Worm (Caenorhabditis elegans): ENCODE data around the gene tofu-6.
A peak's percentile ranks its signal among the peaks of the same experiment; 100 is the strongest.

tofu-6 gene

ce11 chrII:5418929-5419328 is 2.1 kb upstream of the tofu-6 start, which contains the start of gene EEED8.15:
Gene EEED8.15 (plus strand): TSS chrII:5419229.
- TF ChIP-seq bed-3 (GFP tag; optimal IDR thresholded peaks at IDR 0.05) (no peak), mab-5 (tag; optimal IDR thresholded peaks at IDR 0.05) (no peak), ces-1 (GFP tag; optimal IDR thresholded peaks at IDR 0.05) (no peak), snpc-4 (tag; optimal IDR thresholded peaks at IDR 0.05) (no peak), mep-1 (tag; optimal IDR thresholded peaks at IDR 0.05) (no peak), sptf-1 (tag; optimal IDR thresholded peaks at IDR 0.05) (no peak), elt-1 (tag; optimal IDR thresholded peaks at IDR 0.05; ENCODE audit: borderline replicate concordance, insufficient read depth) (no peak)

- no peak for TF ChIP-seq tbx-8 (GFP tag; optimal IDR thresholded peaks at IDR 0.05)
- TF ChIP-seq unc-62 (GFP tag; optimal IDR thresholded peaks at IDR 0.05): no peak
- no peak for TF ChIP-seq nhr-2 (tag; optimal IDR thresholded peaks at IDR 0.05)
- TF ChIP-seq lsy-2 (tag; optimal IDR thresholded peaks at IDR 0.05): no peak
- TF ChIP-seq flh-1 (GFP tag; optimal IDR thresholded peaks at IDR 0.05): no peak
- TF ChIP-seq M03D4.4 (tag; optimal IDR thresholded peaks at IDR 0.05): no peak
- TF ChIP-seq ceh-83 (GFP tag; optimal IDR thresholded peaks at IDR 0.05): no peak
- TF ChIP-seq nhr-12 (tag; optimal IDR thresholded peaks at IDR 0.05): no peak
- TF ChIP-seq pha-4 (tag; optimal IDR thresholded peaks at IDR 0.05): no peak
- TF ChIP-seq ceh-43 (GFP tag; optimal IDR thresholded peaks at IDR 0.05): no peak
- no peak for TF ChIP-seq mep-1 (tag; optimal IDR thresholded peaks at IDR 0.05)
- no peak for TF ChIP-seq nhr-237 (tag; optimal IDR thresholded peaks at IDR 0.05)
- no peak for TF ChIP-seq ham-2 (GFP tag; optimal IDR thresholded peaks at IDR 0.05)
- TF ChIP-seq lin-32 (GFP tag; optimal IDR thresholded peaks at IDR 0.05): no peak
Measured at ce11 chrII:5423832-5424231, 2.8 kb downstream of the tofu-6 start, which contains the start of gene F07F6.7. Gene F07F6.7 (minus strand): TSS chrII:5423858.

ce11 chrII:5425633-5426032 is 4.6 kb downstream of the tofu-6 start, which contains the start of gene F07F6.8:
Gene F07F6.8 (minus strand): TSS chrII:5425733.
- TF ChIP-seq sem-2 (GFP tag; optimal IDR thresholded peaks at IDR 0.05) (no peak), ztf-11 (tag; optimal IDR thresholded peaks at IDR 0.05) (no peak), lin-32 (GFP tag; optimal IDR thresholded peaks at IDR 0.05) (no peak), nhr-76 (tag; optimal IDR thresholded peaks at IDR 0.05) (no peak), nhr-12 (tag; optimal IDR thresholded peaks at IDR 0.05) (no peak), lin-13 (tag; optimal IDR thresholded peaks at IDR 0.05) (no peak), nhr-237 (tag; optimal IDR thresholded peaks at IDR 0.05) (no peak), mls-2 (tag; optimal IDR thresholded peaks at IDR 0.05) (no peak), M03D4.4 (tag; optimal IDR thresholded peaks at IDR 0.05) (no peak), nhr-2 (tag; optimal IDR thresholded peaks at IDR 0.05) (no peak), blmp-1 (tag; optimal IDR thresholded peaks at IDR 0.05) (no peak), ceh-39 (tag; optimal IDR thresholded peaks at IDR 0.05) (no peak), unc-120 (tag; optimal IDR thresholded peaks at IDR 0.05; ENCODE audit: poor library complexity, severe bottlenecking) (no peak), nhr-28 (tag; optimal IDR thresholded peaks at IDR 0.05) (no peak), mab-5 (tag; optimal IDR thresholded peaks at IDR 0.05) (no peak), lsy-2 (tag; optimal IDR thresholded peaks at IDR 0.05) (no peak), drap-1 (GFP tag; optimal IDR thresholded peaks at IDR 0.05) (no peak), flh-1 (GFP tag; optimal IDR thresholded peaks at IDR 0.05) (no peak), cnd-1 (tag; optimal IDR thresholded peaks at IDR 0.05) (no peak), zip-8 (tag; optimal IDR thresholded peaks at IDR 0.05) (no peak)

- TF ChIP-seq sem-2 (GFP tag; optimal IDR thresholded peaks at IDR 0.05): no peak
- no peak for TF ChIP-seq elt-1 (tag; optimal IDR thresholded peaks at IDR 0.05; ENCODE audit: borderline replicate concordance, insufficient read depth)
- no peak for TF ChIP-seq ceh-43 (GFP tag; optimal IDR thresholded peaks at IDR 0.05)
- TF ChIP-seq mls-2 (tag; optimal IDR thresholded peaks at IDR 0.05): no peak
- TF ChIP-seq ceh-39 (tag; optimal IDR thresholded peaks at IDR 0.05): peak; percentile 18
- no peak for TF ChIP-seq nhr-237 (tag; optimal IDR thresholded peaks at IDR 0.05)
- no peak for TF ChIP-seq hlh-1 (tag; optimal IDR thresholded peaks at IDR 0.05)
- no peak for TF ChIP-seq ces-1 (GFP tag; optimal IDR thresholded peaks at IDR 0.05)
- TF ChIP-seq cnd-1 (tag; optimal IDR thresholded peaks at IDR 0.05): no peak
- TF ChIP-seq ztf-11 (tag; optimal IDR thresholded peaks at IDR 0.05): no peak
- no peak for TF ChIP-seq nhr-28 (tag; optimal IDR thresholded peaks at IDR 0.05)
- no peak for TF ChIP-seq ham-2 (GFP tag; optimal IDR thresholded peaks at IDR 0.05)
- TF ChIP-seq M03D4.4 (tag; optimal IDR thresholded peaks at IDR 0.05): no peak
- TF ChIP-seq nhr-76 (tag; optimal IDR thresholded peaks at IDR 0.05): no peak
- TF ChIP-seq blmp-1 (tag; optimal IDR thresholded peaks at IDR 0.05): no peak
- TF ChIP-seq nhr-2 (tag; optimal IDR thresholded peaks at IDR 0.05): no peak
- peak; percentile 3 for TF ChIP-seq mep-1 (tag; optimal IDR thresholded peaks at IDR 0.05)
- TF ChIP-seq flh-1 (GFP tag; optimal IDR thresholded peaks at IDR 0.05): no peak
- TF ChIP-seq unc-120 (tag; optimal IDR thresholded peaks at IDR 0.05; ENCODE audit: poor library complexity, severe bottlenecking): peak; percentile 29
- no peak for TF ChIP-seq mab-5 (tag; optimal IDR thresholded peaks at IDR 0.05)
- TF ChIP-seq nhr-12 (tag; optimal IDR thresholded peaks at IDR 0.05): no peak
- no peak for TF ChIP-seq unc-39 (tag; optimal IDR thresholded peaks at IDR 0.05)
- no peak for TF ChIP-seq elt-3 (tag; optimal IDR thresholded peaks at IDR 0.05)
- TF ChIP-seq lsy-2 (tag; optimal IDR thresholded peaks at IDR 0.05): no peak
- peak; percentile 38 for TF ChIP-seq sptf-1 (tag; optimal IDR thresholded peaks at IDR 0.05)
- no peak for TF ChIP-seq ceh-83 (GFP tag; optimal IDR thresholded peaks at IDR 0.05)
- TF ChIP-seq tbx-8 (GFP tag; optimal IDR thresholded peaks at IDR 0.05): no peak
- TF ChIP-seq lin-32 (GFP tag; optimal IDR thresholded peaks at IDR 0.05): no peak
- no peak for TF ChIP-seq lin-13 (tag; optimal IDR thresholded peaks at IDR 0.05)
- no peak for TF ChIP-seq bed-3 (GFP tag; optimal IDR thresholded peaks at IDR 0.05)
- TF ChIP-seq drap-1 (GFP tag; optimal IDR thresholded peaks at IDR 0.05): no peak
- peak; percentile 33 for TF ChIP-seq pha-4 (tag; optimal IDR thresholded peaks at IDR 0.05)
- no peak for TF ChIP-seq snpc-4 (tag; optimal IDR thresholded peaks at IDR 0.05)
- no peak for TF ChIP-seq zip-8 (tag; optimal IDR thresholded peaks at IDR 0.05)
- peak; percentile 39 for TF ChIP-seq unc-62 (GFP tag; optimal IDR thresholded peaks at IDR 0.05)
Measured at ce11 chrII:5426054-5426453, 5.0 kb downstream of the tofu-6 start.
